Fruit fly (Drosophila melanogaster): ENCODE results near the gene Cpr78Ca.

Gene Cpr78Ca

dm6 chr3L:21276296-21277257 is 16.0 kb downstream of the Cpr78Ca start:
- peak; percentile 35 for TF ChIP-seq noc (tag; optimal IDR thresholded peaks at IDR 0.05)

DNA sequence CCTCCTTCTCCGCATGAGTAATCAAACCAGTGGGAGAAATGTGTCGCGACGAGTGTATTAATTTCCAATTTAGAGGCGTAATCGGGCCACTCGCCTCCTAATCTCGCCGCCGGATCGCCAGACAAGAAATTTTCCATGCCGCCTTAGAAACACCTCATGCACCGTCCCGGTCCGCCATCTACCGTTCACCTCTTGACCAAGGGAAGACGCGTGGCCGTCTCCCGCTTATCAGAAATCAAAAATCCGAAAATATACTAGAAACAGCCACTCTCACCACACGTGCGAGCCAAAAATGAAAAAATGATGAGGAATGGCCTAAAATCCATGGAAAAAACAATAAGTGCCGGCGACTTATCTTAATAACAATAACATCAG is 16.7 kb downstream of the Cpr78Ca start:
- TF ChIP-seq noc (tag; optimal IDR thresholded peaks at IDR 0.05) = no peak

- no peak for TF ChIP-seq noc (tag; optimal IDR thresholded peaks at IDR 0.05)
These were observed 19.1 kb downstream of the Cpr78Ca start for dm6 chr3L:21273504-21273903.

- TF ChIP-seq noc (tag; optimal IDR thresholded peaks at IDR 0.05) = no peak
These were observed 22.1 kb downstream of the Cpr78Ca start, which contains the start of gene CG9389 for dm6 chr3L:21270480-21270879. CG9389 (minus strand) TSS chr3L:21270580.

- no peak for TF ChIP-seq noc (tag; optimal IDR thresholded peaks at IDR 0.05)
These were observed 24.7 kb downstream of the Cpr78Ca start, which contains the start of gene CG9391 for dm6 chr3L:21267862-21268385. CG9391 (minus strand) TSS chr3L:21268335.

dm6 chr3L:21266101-21266656 is 26.4 kb downstream of the Cpr78Ca start:
- TF ChIP-seq noc (tag; optimal IDR thresholded peaks at IDR 0.05) = no peak

dm6 chr3L:21262426-21262825 is 30.2 kb downstream of the Cpr78Ca start:
- TF ChIP-seq noc (tag; optimal IDR thresholded peaks at IDR 0.05) = no peak

dm6 chr3L:21261403-21262164 is 31.0 kb downstream of the Cpr78Ca start:
- TF ChIP-seq noc (tag; optimal IDR thresholded peaks at IDR 0.05) = no peak

- TF ChIP-seq noc (tag; optimal IDR thresholded peaks at IDR 0.05) = no peak
These were observed 33.3 kb downstream of the Cpr78Ca start for dm6 chr3L:21259257-21259656.

DNA sequence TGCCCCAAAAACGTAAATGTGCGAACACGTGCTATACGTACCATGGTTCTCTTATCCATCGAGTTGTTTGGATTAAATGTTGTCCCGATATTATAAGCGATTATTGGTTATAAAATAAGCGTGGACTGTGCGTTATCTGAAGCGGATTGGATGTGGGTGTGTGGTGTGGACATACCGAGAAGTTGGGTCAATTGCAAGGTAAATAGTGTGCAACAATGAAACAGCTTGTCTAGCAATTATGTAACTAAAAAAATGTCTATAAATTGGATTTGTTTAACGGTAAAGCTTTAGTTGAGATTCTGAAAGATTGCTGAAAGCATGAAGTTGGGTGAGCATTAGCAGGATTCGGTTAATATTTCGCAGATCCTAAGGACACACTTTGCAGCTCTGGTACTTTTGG is 34.9 kb downstream of the Cpr78Ca start, which contains the start of gene CG43218:
Gene CG43218 (plus strand): TSS at position 290 of the 400 bp plus-strand sequence.
- TF ChIP-seq noc (tag; optimal IDR thresholded peaks at IDR 0.05) = no peak

DNA sequence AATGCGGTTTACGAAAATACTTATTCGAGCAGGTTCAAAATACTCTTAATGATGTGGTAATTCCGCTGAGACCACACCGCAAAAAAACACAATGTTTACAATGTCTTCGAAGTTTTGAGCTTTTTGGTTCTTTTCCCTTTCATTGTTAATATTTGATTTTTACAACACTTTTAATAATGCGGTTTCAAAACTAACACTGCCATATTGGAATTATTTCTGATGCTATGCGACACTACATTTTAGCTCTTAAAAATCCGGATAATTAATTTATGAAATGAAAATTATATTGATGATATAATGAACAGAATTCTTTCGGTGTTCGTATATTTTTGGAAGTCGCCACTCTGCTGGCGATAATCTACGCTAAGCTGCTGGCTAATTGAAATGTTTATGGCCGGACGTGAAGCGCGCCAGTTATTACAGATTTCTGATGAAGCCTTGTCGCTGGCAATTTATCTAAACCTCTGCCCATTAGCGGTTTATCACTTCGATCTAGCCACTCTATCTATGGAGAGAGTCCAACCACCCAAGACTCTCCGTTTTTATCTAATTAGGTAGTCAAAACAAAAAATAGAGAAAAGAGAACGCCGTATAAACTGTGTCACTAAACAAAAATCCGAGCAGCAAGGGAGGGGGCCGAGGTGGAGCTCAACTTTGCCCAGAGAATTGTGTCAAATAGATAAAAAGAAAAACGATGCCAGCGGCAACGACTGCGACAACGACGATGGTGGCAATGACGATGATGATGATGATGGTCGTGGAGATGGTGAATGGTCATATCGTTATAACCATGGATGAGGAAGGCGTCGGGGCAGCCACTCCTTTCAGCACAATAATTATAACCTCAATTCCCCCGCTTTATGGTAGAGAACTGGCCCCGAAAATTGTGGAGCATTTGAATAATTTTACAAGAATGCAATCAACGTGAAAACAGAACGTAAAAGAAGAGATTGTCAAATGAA is 36.3 kb downstream of the Cpr78Ca start:
- TF ChIP-seq noc (tag; optimal IDR thresholded peaks at IDR 0.05) = no peak

DNA sequence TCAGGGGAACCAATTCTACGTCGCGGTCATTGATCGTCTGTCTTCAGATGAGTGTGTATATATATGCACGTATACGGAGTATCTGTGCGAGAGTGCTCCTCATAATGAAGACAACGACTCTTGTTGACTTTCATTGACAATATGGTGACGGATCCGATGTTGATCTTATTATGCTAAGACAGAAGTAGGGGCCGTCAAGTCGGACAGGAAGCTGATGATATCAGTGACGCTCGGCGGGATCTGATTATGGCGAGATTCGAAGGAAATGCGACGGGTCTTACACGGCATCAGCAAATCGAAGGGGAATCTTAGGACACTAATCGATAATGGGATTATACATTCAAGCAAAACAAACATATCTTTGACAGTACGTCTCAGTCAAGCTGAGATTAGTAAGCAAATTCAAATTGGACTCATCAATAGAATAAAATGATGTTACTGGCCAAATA is 38.1 kb downstream of the Cpr78Ca start:
- no peak for TF ChIP-seq noc (tag; optimal IDR thresholded peaks at IDR 0.05)

DNA sequence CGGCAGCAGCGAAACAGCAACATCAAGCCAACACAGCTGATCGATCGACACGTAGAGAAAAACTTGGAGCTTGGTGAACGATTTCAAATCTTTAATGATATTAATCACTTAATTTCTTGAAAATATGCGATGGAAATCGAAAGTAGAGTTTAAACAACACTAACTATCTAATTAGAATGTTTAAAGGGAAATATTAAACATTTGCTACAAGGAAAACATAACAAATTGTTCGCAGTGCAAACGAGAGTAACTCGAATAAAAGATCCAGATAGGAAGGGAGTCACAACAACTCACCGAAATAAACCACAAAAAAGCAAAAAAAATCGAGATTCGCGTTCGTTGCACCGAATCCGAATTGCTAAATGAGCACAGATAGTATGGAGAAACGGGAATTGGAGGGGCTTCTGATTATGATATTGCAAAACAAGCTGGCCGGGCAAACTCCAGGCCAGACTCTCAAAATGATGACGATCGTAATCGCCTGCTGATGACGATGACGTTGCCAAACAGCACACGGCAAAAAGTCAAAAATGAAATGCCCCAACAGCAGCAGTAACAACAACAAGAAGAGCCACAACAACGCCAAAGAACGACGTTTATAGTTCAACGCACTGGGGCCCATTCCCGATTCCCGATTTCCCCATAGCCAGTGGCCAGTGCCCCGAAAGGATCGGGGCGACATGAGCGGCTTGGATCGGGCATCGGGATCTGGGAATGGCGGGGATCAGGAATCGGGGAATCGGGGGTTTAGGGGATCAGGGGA is 38.7 kb downstream of the Cpr78Ca start:
- no peak for TF ChIP-seq noc (tag; optimal IDR thresholded peaks at IDR 0.05)
